Fruit fly (Drosophila melanogaster) whole organism, embryonic: ENCODE data around the gene CG7298.
A peak's percentile ranks its signal among the peaks of the same experiment; 100 is the strongest.

Experiments used
- Antp ChIP-seq: fragments of 200-800 bp; sonication (Bioruptor generic); optimal IDR thresholded peaks from 3 replicates; lab custom pipeline; 2016; ENCODE audit warnings: missing biosample characterization, missing genetic modification characterization
- Asciz ChIP-seq: fragments of 200-800 bp; sonication (Bioruptor generic); optimal IDR thresholded peaks from 2 replicates; lab custom pipeline; 2017; ENCODE audit warnings: missing biosample characterization, mild to moderate bottlenecking, missing genetic modification characterization, missing genetic modification reagents
- Atf6 ChIP-seq: fragments of 200-800 bp; sonication (Bioruptor generic); IDR thresholded peaks from 2 replicates; pipeline ENCODE4 v1.3.6; 2022; ENCODE audit warnings: missing biosample characterization, missing genetic modification characterization
- CG10959 ChIP-seq: fragments of 200-800 bp; sonication (Bioruptor generic); IDR thresholded peaks from 2 replicates; pipeline ENCODE4 v1.3.6; 2022; ENCODE audit warnings: missing biosample characterization, missing genetic modification characterization
- CG11696 ChIP-seq: fragments of 200-800 bp; sonication (Bioruptor generic); IDR thresholded peaks from 2 replicates; pipeline ENCODE4 v1.3.6; 2022; ENCODE audit warnings: missing biosample characterization, missing genetic modification characterization
- CG12155 ChIP-seq: fragments of 200-800 bp; sonication (Bioruptor generic); optimal IDR thresholded peaks from 3 replicates; lab custom pipeline; 2016; ENCODE audit warnings: missing biosample characterization, missing genetic modification characterization
- CG12659 ChIP-seq: fragments of 200-800 bp; sonication (Bioruptor generic); optimal IDR thresholded peaks from 3 replicates; lab custom pipeline; 2017; ENCODE audit warnings: mild to moderate bottlenecking, missing biosample characterization, missing genetic modification reagents, missing genetic modification characterization
- CG13287 ChIP-seq: fragments of 200-800 bp; sonication (Bioruptor generic); IDR thresholded peaks from 2 replicates; pipeline ENCODE4 v1.3.6; 2022; ENCODE audit warnings: missing biosample characterization, missing genetic modification characterization; ENCODE audit not compliant: partially characterized antibody
- CG14667 ChIP-seq: fragments of 200-800 bp; sonication (Bioruptor generic); IDR thresholded peaks from 2 replicates; pipeline ENCODE4 v1.3.6; 2022; ENCODE audit warnings: missing biosample characterization, missing genetic modification characterization
- CG14965 ChIP-seq: fragments of 200-800 bp; sonication (Bioruptor generic); optimal IDR thresholded peaks from 2 replicates; lab custom pipeline; 2016; ENCODE audit warnings: missing biosample characterization, missing genetic modification characterization, borderline replicate concordance
- CG18619 ChIP-seq: fragments of 200-800 bp; sonication (Bioruptor generic); optimal IDR thresholded peaks from 3 replicates; lab custom pipeline; 2017; ENCODE audit warnings: missing biosample characterization, mild to moderate bottlenecking, missing genetic modification characterization
- CG2889 ChIP-seq: fragments of 200-800 bp; sonication (Bioruptor generic); IDR thresholded peaks from 3 replicates; pipeline ENCODE4 v1.3.6; 2022; ENCODE audit warnings: missing biosample characterization, missing genetic modification characterization
- CG30431 ChIP-seq: fragments of 200-800 bp; sonication (Bioruptor generic); optimal IDR thresholded peaks from 2 replicates; lab custom pipeline; 2017; ENCODE audit warnings: missing biosample characterization, missing genetic modification characterization
- CG31224 ChIP-seq: fragments of 200-800 bp; sonication (Bioruptor generic); IDR thresholded peaks from 2 replicates; pipeline ENCODE4 v1.3.6; 2022; ENCODE audit warnings: missing biosample characterization, missing genetic modification characterization
- CG31441 ChIP-seq: fragments of 200-800 bp; sonication (Bioruptor generic); IDR thresholded peaks from 2 replicates; pipeline ENCODE4 v1.3.6; 2022; ENCODE audit warnings: missing biosample characterization, missing genetic modification characterization
- CG4360 ChIP-seq: fragments of 200-800 bp; sonication (Bioruptor generic); IDR thresholded peaks from 2 replicates; pipeline ENCODE4 v1.3.6; 2022; ENCODE audit warnings: missing biosample characterization, missing genetic modification characterization
- CG4854 ChIP-seq: fragments of 200-800 bp; sonication (Bioruptor generic); optimal IDR thresholded peaks from 2 replicates; lab custom pipeline; 2016; ENCODE audit warnings: missing biosample characterization, missing genetic modification characterization, inconsistent platforms
- CG6791 ChIP-seq: fragments of 200-800 bp; sonication (Bioruptor generic); IDR thresholded peaks from 3 replicates; pipeline ENCODE4 v1.3.6; 2022; ENCODE audit warnings: missing biosample characterization, missing genetic modification characterization; ENCODE audit not compliant: partially characterized antibody
- CG8089 ChIP-seq: fragments of 200-800 bp; sonication (Bioruptor generic); optimal IDR thresholded peaks from 3 replicates; lab custom pipeline; 2016; ENCODE audit warnings: missing biosample characterization, missing genetic modification characterization
- CG8281 ChIP-seq: fragments of 200-800 bp; sonication (Bioruptor generic); optimal IDR thresholded peaks from 2 replicates; lab custom pipeline; 2018; ENCODE audit warnings: missing biosample characterization, mild to moderate bottlenecking, missing genetic modification characterization, moderate library complexity
- CG8478 ChIP-seq: fragments of >200 bp; optimal IDR thresholded peaks from 2 replicates; lab custom pipeline; 2018
- CG8924 ChIP-seq: fragments of 200-800 bp; optimal IDR thresholded peaks from 3 replicates; lab custom pipeline; 2019; ENCODE audit warnings: missing biosample characterization, mild to moderate bottlenecking, missing genetic modification characterization, moderate library complexity
- D19A ChIP-seq: fragments of 200-800 bp; optimal IDR thresholded peaks from 3 replicates; lab custom pipeline; 2019; ENCODE audit warnings: missing biosample characterization, mild to moderate bottlenecking, missing genetic modification characterization, moderate library complexity
- Dbx ChIP-seq: fragments of 200-800 bp; sonication (Bioruptor generic); IDR thresholded peaks from 3 replicates; pipeline ENCODE4 v1.3.6; 2022; ENCODE audit warnings: missing biosample characterization, missing genetic modification characterization
- Dip3 ChIP-seq: fragments of 200-800 bp; sonication (Bioruptor generic); optimal IDR thresholded peaks from 3 replicates; lab custom pipeline; 2016; ENCODE audit warnings: missing biosample characterization, missing genetic modification characterization
- Doc3 ChIP-seq: fragments of 200-800 bp; sonication (Bioruptor generic); IDR thresholded peaks from 3 replicates; pipeline ENCODE4 v1.3.6; 2022; ENCODE audit warnings: missing biosample characterization, missing genetic modification characterization; ENCODE audit not compliant: partially characterized antibody
- HmgD ChIP-seq: fragments of 200-800 bp; sonication (Bioruptor generic); optimal IDR thresholded peaks from 3 replicates; lab custom pipeline; 2016; ENCODE audit warnings: missing biosample characterization, missing genetic modification characterization
- HmgZ ChIP-seq: fragments of 200-800 bp; sonication (Bioruptor generic); optimal IDR thresholded peaks from 2 replicates; lab custom pipeline; 2018; ENCODE audit warnings: missing biosample characterization, mild to moderate bottlenecking, missing genetic modification characterization
- Jarid2 ChIP-seq: fragments of 200-800 bp; sonication (Bioruptor generic); optimal IDR thresholded peaks from 3 replicates; lab custom pipeline; 2017; ENCODE audit warnings: mild to moderate bottlenecking, missing biosample characterization, missing genetic modification reagents, missing genetic modification characterization
- Neu2 ChIP-seq: fragments of 200-800 bp; sonication (Bioruptor generic); optimal IDR thresholded peaks from 3 replicates; lab custom pipeline; 2016; ENCODE audit warnings: missing biosample characterization, missing genetic modification characterization, borderline replicate concordance
- NfI ChIP-seq: fragments of 200-800 bp; sonication (Bioruptor generic); optimal IDR thresholded peaks from 3 replicates; lab custom pipeline; 2018; ENCODE audit warnings: missing biosample characterization, mild to moderate bottlenecking, missing genetic modification characterization, moderate library complexity
- Poxn ChIP-seq: fragments of 200-800 bp; sonication (Bioruptor generic); IDR thresholded peaks from 2 replicates; pipeline ENCODE4 v1.3.6; 2022; ENCODE audit warnings: missing biosample characterization, missing genetic modification characterization
- Vsx1 ChIP-seq: fragments of 200-800 bp; sonication (Bioruptor generic); optimal IDR thresholded peaks from 2 replicates; lab custom pipeline; 2017; ENCODE audit warnings: missing biosample characterization, mild to moderate bottlenecking, missing genetic modification characterization, missing genetic modification reagents
- chif ChIP-seq, 2 experiments: fragments of 200-800 bp; sonication (Bioruptor generic); optimal IDR thresholded peaks; 3 replicates each; lab custom pipeline; 2016; ENCODE audit warnings: missing biosample characterization in 2 of 2, missing genetic modification characterization in 2 of 2
- cwo ChIP-seq: fragments of 200-800 bp; sonication (Bioruptor generic); optimal IDR thresholded peaks from 3 replicates; lab custom pipeline; 2017; ENCODE audit warnings: missing biosample characterization, missing genetic modification characterization, mild to moderate bottlenecking, moderate library complexity, missing genetic modification reagents
- disco-r ChIP-seq: fragments of 200-800 bp; sonication (Bioruptor generic); optimal IDR thresholded peaks from 2 replicates; lab custom pipeline; 2016; ENCODE audit warnings: missing biosample characterization, missing genetic modification characterization
- ewg ChIP-seq: fragments of 200-800 bp; sonication (Bioruptor generic); optimal IDR thresholded peaks from 3 replicates; lab custom pipeline; 2017; ENCODE audit warnings: mild to moderate bottlenecking, missing biosample characterization, missing genetic modification reagents, missing genetic modification characterization
- gcm ChIP-seq: fragments of 200-800 bp; sonication (Bioruptor generic); optimal IDR thresholded peaks from 2 replicates; lab custom pipeline; 2019; ENCODE audit warnings: missing biosample characterization, mild to moderate bottlenecking, missing genetic modification characterization, moderate library complexity
- gsb ChIP-seq: fragments of 200-800 bp; sonication (Bioruptor generic); IDR thresholded peaks from 2 replicates; pipeline ENCODE4 v1.3.6; 2022; ENCODE audit warnings: missing biosample characterization, missing genetic modification characterization
- gt ChIP-seq: fragments of 200-800 bp; sonication (Bioruptor generic); IDR thresholded peaks from 2 replicates; pipeline ENCODE4 v1.3.6; 2022; ENCODE audit warnings: missing biosample characterization, missing genetic modification characterization
- inv ChIP-seq: fragments of 200-800 bp; sonication (Bioruptor generic); IDR thresholded peaks from 2 replicates; pipeline ENCODE4 v1.3.6; 2022; ENCODE audit warnings: missing biosample characterization, missing genetic modification characterization; ENCODE audit not compliant: partially characterized antibody
- jing ChIP-seq: fragments of 200-800 bp; sonication (Bioruptor generic); optimal IDR thresholded peaks from 2 replicates; lab custom pipeline; 2018; ENCODE audit warnings: missing biosample characterization, mild to moderate bottlenecking, missing genetic modification characterization
- ken ChIP-seq: fragments of 200-800 bp; sonication (Bioruptor generic); IDR thresholded peaks from 3 replicates; pipeline ENCODE4 v1.3.6; 2022; ENCODE audit warnings: missing biosample characterization, missing genetic modification characterization
- maf-S ChIP-seq: fragments of 200-800 bp; sonication (Bioruptor generic); optimal IDR thresholded peaks from 2 replicates; lab custom pipeline; 2016; ENCODE audit warnings: missing biosample characterization, missing genetic modification characterization
- mam ChIP-seq: fragments of 200-800 bp; sonication (Bioruptor generic); optimal IDR thresholded peaks from 3 replicates; lab custom pipeline; 2016; ENCODE audit warnings: missing biosample characterization, missing genetic modification characterization
- nau ChIP-seq: fragments of 200-800 bp; sonication (Bioruptor generic); optimal IDR thresholded peaks from 3 replicates; lab custom pipeline; 2017; ENCODE audit warnings: missing biosample characterization, mild to moderate bottlenecking, missing genetic modification characterization, missing genetic modification reagents
- psq ChIP-seq: fragments of 200-800 bp; sonication (Bioruptor generic); optimal IDR thresholded peaks from 2 replicates; lab custom pipeline; 2017; ENCODE audit warnings: missing biosample characterization, missing genetic modification characterization
- pzg ChIP-seq: fragments of 200-800 bp; sonication (Bioruptor generic); optimal IDR thresholded peaks from 3 replicates; lab custom pipeline; 2018; ENCODE audit warnings: missing biosample characterization, mild to moderate bottlenecking, missing genetic modification characterization, moderate library complexity
- sisA ChIP-seq: fragments of 200-800 bp; sonication (Bioruptor generic); IDR thresholded peaks from 2 replicates; pipeline ENCODE4 v1.3.6; 2022; ENCODE audit warnings: missing biosample characterization, missing genetic modification characterization
- usp ChIP-seq: fragments of >200 bp; optimal IDR thresholded peaks from 2 replicates; lab custom pipeline; 2017; ENCODE audit warnings: missing biosample characterization, missing genetic modification characterization

The CG7298 gene

dm6 chr3L:20247513-20248173 lies 44.2 kb upstream of the CG7298 start, which contains the start of gene rdgC (continued):
- TF ChIP-seq CG12155 (peak; percentile 91), HmgZ (tag; lab: Kevin White, UChicago) (peak; percentile 94), D19A (tag; lab: Kevin White, UChicago) (peak; percentile 93), Dbx (GFP tag; lab: Robert Waterston, UW) (peak; percentile 98), CG4360 (GFP tag; lab: Robert Waterston, UW) (peak; percentile 80), gsb (GFP tag; lab: Robert Waterston, UW) (peak; percentile 93), jing (GFP tag; lab: Kevin White, UChicago) (peak; percentile 93), CG2889 (peak; percentile 90), CG10959 (GFP tag; lab: Robert Waterston, UW) (peak; percentile 82), NfI (peak; percentile 96), disco-r (GFP tag; lab: Kevin White, UChicago) (peak; percentile 91), Atf6 (GFP tag; lab: Robert Waterston, UW) (peak; percentile 97), Dip3 (GFP tag; lab: Kevin White, UChicago) (peak; percentile 94), ewg (peak; percentile 96), gt (peak; percentile 60), Asciz (GFP tag; lab: Kevin White, UChicago) (peak; percentile 97), CG8089 (GFP tag; lab: Kevin White, UChicago) (peak; percentile 94), nau (GFP tag; lab: Kevin White, UChicago) (peak; percentile 95), Antp (peak; percentile 96), CG14965 (GFP tag; lab: Kevin White, UChicago) (peak; percentile 81), inv (GFP tag; lab: Robert Waterston, UW) (no peak), mam (GFP tag; lab: Kevin White, UChicago) (peak; percentile 97), CG31441 (GFP tag; lab: Robert Waterston, UW) (peak; percentile 95), Jarid2 (peak; percentile 66), CG11696 (GFP tag; lab: Robert Waterston, UW) (peak; percentile 86), Neu2 (GFP tag; lab: Kevin White, UChicago) (peak; percentile 64), HmgD (peak; percentile 95), CG12659 (peak; percentile 96), CG6791 (GFP tag; lab: Robert Waterston, UW) (no peak), Poxn (GFP tag; lab: Robert Waterston, UW) (peak; percentile 81), CG31224 (peak; percentile 91), pzg (GFP tag; lab: Kevin White, UChicago) (peak; percentile 17), CG14667 (GFP tag; lab: Robert Waterston, UW) (peak; percentile 92), psq (GFP tag; lab: Kevin White, UChicago) (peak; percentile 78), CG8924 (peak; percentile 96), CG30431 (peak; percentile 77), gcm (peak; percentile 93), usp (no peak), sisA (GFP tag; lab: Robert Waterston, UW) (peak; percentile 95), cwo (GFP tag; lab: Kevin White, UChicago) (peak; percentile 95), chif (GFP tag; optimal IDR thresholded peaks at IDR 0.05; lab: Kevin White, UChicago) (peak; percentile 92 to 96), CG4854 (GFP tag; lab: Kevin White, UChicago) (peak; percentile 94), Doc3 (GFP tag; lab: Robert Waterston, UW) (no peak), CG13287 (peak; percentile 25; the same call in 1 of the 2 replicates), CG8478 (lab: Kevin White, UChicago) (no peak), CG18619 (GFP tag; lab: Kevin White, UChicago) (peak; percentile 91), Vsx1 (GFP tag; lab: Kevin White, UChicago) (peak; percentile 83), CG8281 (tag; lab: Kevin White, UChicago) (peak; percentile 82), maf-S (peak; percentile 94), ken (GFP tag; lab: Robert Waterston, UW) (peak; percentile 94)
